Worm (Caenorhabditis elegans) whole organism, L4 larva: ENCODE measurements around the gene clc-26.

ENCODE experiments used
- D1046.2 ChIP-seq: fragments of 200-800 bp; sonication (Bioruptor generic); IDR thresholded peaks from 2 replicates; pipeline ENCODE4 v1.3.6; 2022; ENCODE audit warnings: missing genetic modification characterization, missing compliant biosample characterization
- F37D6.2 ChIP-seq: sonication (generic microtip); optimal IDR thresholded peaks from 2 replicates; lab custom pipeline; 2016; ENCODE audit warnings: mild to moderate bottlenecking, missing genetic modification characterization, missing compliant biosample characterization
- F44E2.7 ChIP-seq: fragments of 200-800 bp; sonication (Bioruptor generic); IDR thresholded peaks from 2 replicates; pipeline ENCODE4 v2.1.2; 2022; ENCODE audit warnings: missing genetic modification characterization, missing compliant biosample characterization
- R02D3.7 ChIP-seq: fragments of 150-350 bp; sonication (generic microtip); optimal IDR thresholded peaks from 3 replicates; lab custom pipeline; 2014; ENCODE audit warnings: missing biosample characterization, missing genetic modification characterization
- T20F7.1 ChIP-seq: fragments of 200-800 bp; sonication (Bioruptor generic); optimal IDR thresholded peaks from 2 replicates; lab custom pipeline; 2018; ENCODE audit warnings: mild to moderate bottlenecking, missing genetic modification characterization, missing compliant biosample characterization
- T26A8.4 ChIP-seq: fragments of 200-800 bp; sonication (Bioruptor generic); IDR thresholded peaks from 2 replicates; pipeline ENCODE4 v1.3.6; 2022; ENCODE audit warnings: missing genetic modification characterization, missing compliant biosample characterization
- Y105C5A.15 ChIP-seq: fragments of 200-800 bp; sonication (Bioruptor generic); IDR thresholded peaks from 2 replicates; pipeline ENCODE4 v1.3.6; 2022; ENCODE audit warnings: missing genetic modification characterization, missing compliant biosample characterization
- Y48G9A.11 ChIP-seq: fragments of 200-800 bp; sonication (Bioruptor generic); IDR thresholded peaks from 2 replicates; pipeline ENCODE4 v1.3.6; 2022; ENCODE audit warnings: missing genetic modification reagents, missing genetic modification characterization, missing compliant biosample characterization
- Y75B8A.6 ChIP-seq: fragments of 200-800 bp; sonication (Bioruptor generic); IDR thresholded peaks from 2 replicates; pipeline ENCODE4 v1.3.6; 2022; ENCODE audit warnings: missing genetic modification reagents, missing genetic modification characterization, missing compliant biosample characterization
- aly-2 ChIP-seq: sonication (generic microtip); optimal IDR thresholded peaks from 2 replicates; lab custom pipeline; 2018; ENCODE audit warnings: missing biosample characterization, missing genetic modification characterization
- ceh-44 ChIP-seq: fragments of 200-800 bp; sonication (Bioruptor generic); IDR thresholded peaks from 2 replicates; pipeline ENCODE4 v1.3.6; 2022; ENCODE audit warnings: missing genetic modification reagents, missing genetic modification characterization, missing compliant biosample characterization
- ceh-62 ChIP-seq: sonication (generic microtip); optimal IDR thresholded peaks from 2 replicates; lab custom pipeline; 2017; ENCODE audit warnings: missing biosample characterization, missing genetic modification characterization
- daf-12 ChIP-seq: fragments of 150-350 bp; optimal IDR thresholded peaks from 2 replicates; lab custom pipeline; 2014; ENCODE audit warnings: missing biosample characterization, missing genetic modification reagents, missing genetic modification characterization
- daf-19 ChIP-seq: fragments of 200-800 bp; sonication (Bioruptor generic); conservative IDR thresholded peaks from 2 replicates; pipeline ENCODE4 v1.3.6; 2022; ENCODE audit warnings: missing genetic modification characterization, missing compliant biosample characterization
- daf-8 ChIP-seq: fragments of 200-800 bp; sonication (Bioruptor generic); IDR thresholded peaks from 2 replicates; pipeline ENCODE4 v1.3.6; 2022; ENCODE audit warnings: missing genetic modification characterization, missing compliant biosample characterization
- dmd-8 ChIP-seq: fragments of 200-800 bp; sonication (Bioruptor generic); IDR thresholded peaks from 2 replicates; pipeline ENCODE4 v1.3.6; 2022; ENCODE audit warnings: missing genetic modification characterization, missing compliant biosample characterization
- duxl-1 ChIP-seq: sonication (generic microtip); optimal IDR thresholded peaks from 2 replicates; lab custom pipeline; 2016; ENCODE audit warnings: mild to moderate bottlenecking, missing genetic modification characterization, moderate library complexity, missing compliant biosample characterization; ENCODE audit not compliant: poor library complexity
- dve-1 ChIP-seq: sonication (generic microtip); optimal IDR thresholded peaks from 2 replicates; lab custom pipeline; 2017; ENCODE audit warnings: antibody characterized with exemption, mild to moderate bottlenecking, missing genetic modification characterization, missing compliant biosample characterization; ENCODE audit not compliant: insufficient read depth
- egl-27 ChIP-seq: sonication (generic microtip); optimal IDR thresholded peaks from 3 replicates; lab custom pipeline; 2017; ENCODE audit warnings: missing biosample characterization, missing genetic modification reagents, missing genetic modification characterization
- egl-43 ChIP-seq: fragments of 200-800 bp; sonication (Bioruptor generic); IDR thresholded peaks from 2 replicates; pipeline ENCODE4 v1.3.6; 2022; ENCODE audit warnings: missing genetic modification reagents, missing genetic modification characterization, missing compliant biosample characterization
- gei-8 ChIP-seq: fragments of 200-800 bp; sonication (Bioruptor generic); optimal IDR thresholded peaks from 2 replicates; lab custom pipeline; 2018; ENCODE audit warnings: mild to moderate bottlenecking, missing genetic modification characterization, missing compliant biosample characterization
- hlh-11 ChIP-seq: fragments of 200-800 bp; sonication (Bioruptor generic); optimal IDR thresholded peaks from 2 replicates; lab custom pipeline; 2018; ENCODE audit warnings: mild to moderate bottlenecking, missing genetic modification characterization, missing compliant biosample characterization
- hlh-30 ChIP-seq: sonication (generic microtip); optimal IDR thresholded peaks from 2 replicates; lab custom pipeline; 2017; ENCODE audit warnings: antibody characterized with exemption, mild to moderate bottlenecking, missing genetic modification characterization, missing compliant biosample characterization; ENCODE audit not compliant: insufficient read depth
- lin-1 ChIP-seq: fragments of 200-800 bp; sonication (Bioruptor generic); IDR thresholded peaks from 2 replicates; pipeline ENCODE4 v1.3.6; 2022; ENCODE audit warnings: missing genetic modification reagents, missing genetic modification characterization, missing compliant biosample characterization
- lin-13 ChIP-seq: fragments of 150-350 bp; optimal IDR thresholded peaks from 2 replicates; lab custom pipeline; 2014; ENCODE audit warnings: missing biosample characterization, missing genetic modification reagents, missing genetic modification characterization
- lin-38 ChIP-seq: fragments of 200-800 bp; sonication (Bioruptor generic); IDR thresholded peaks from 2 replicates; pipeline ENCODE4 v1.3.6; 2022; ENCODE audit warnings: missing genetic modification reagents, missing genetic modification characterization, missing compliant biosample characterization
- lir-3 ChIP-seq: sonication (generic microtip); optimal IDR thresholded peaks from 2 replicates; lab custom pipeline; 2016; ENCODE audit warnings: mild to moderate bottlenecking, missing genetic modification characterization, missing compliant biosample characterization
- lsy-2 ChIP-seq, 2 experiments: fragments of 150-350 bp in 1 of 2; sonication (generic microtip) in 1 of 2; optimal IDR thresholded peaks; 2 replicates each; lab custom pipeline; 2014 to 2017; ENCODE audit warnings: missing biosample characterization in 2 of 2, missing genetic modification characterization in 2 of 2
- madf-5 ChIP-seq, 2 experiments: fragments of 200-800 bp; sonication (Bioruptor generic); IDR thresholded peaks; 2 replicates each; pipeline ENCODE4 v1.3.6; 2022; ENCODE audit warnings: missing compliant biosample characterization in 2 of 2, missing genetic modification characterization in 2 of 2
- mdl-1 ChIP-seq, 2 experiments: fragments of 150-350 bp in 1 of 2; sonication (generic microtip) in 1 of 2; optimal IDR thresholded peaks; 2 replicates each; lab custom pipeline; 2014 to 2017; ENCODE audit warnings: missing biosample characterization in 2 of 2, missing genetic modification characterization in 2 of 2
- mep-1 ChIP-seq: fragments of 150-350 bp; sonication (generic microtip); optimal IDR thresholded peaks from 3 replicates; lab custom pipeline; 2014; ENCODE audit warnings: missing biosample characterization, missing genetic modification characterization
- mxl-2 ChIP-seq: fragments of 200-800 bp; sonication (Bioruptor generic); conservative IDR thresholded peaks from 2 replicates; pipeline ENCODE4 v1.3.6; 2022; ENCODE audit warnings: missing genetic modification reagents, missing genetic modification characterization, missing compliant biosample characterization
- mxl-3 ChIP-seq: fragments of 200-800 bp; sonication (Bioruptor generic); optimal IDR thresholded peaks from 2 replicates; lab custom pipeline; 2018; ENCODE audit warnings: mild to moderate bottlenecking, missing genetic modification characterization, missing compliant biosample characterization
- nhr-10 ChIP-seq: fragments of 150-350 bp; optimal IDR thresholded peaks from 2 replicates; lab custom pipeline; 2014; ENCODE audit warnings: missing biosample characterization, missing genetic modification characterization
- nhr-102 ChIP-seq: sonication (generic microtip); optimal IDR thresholded peaks from 2 replicates; lab custom pipeline; 2016; ENCODE audit warnings: mild to moderate bottlenecking, missing genetic modification characterization, moderate library complexity, missing compliant biosample characterization
- nhr-11 ChIP-seq: fragments of 150-350 bp; optimal IDR thresholded peaks from 2 replicates; lab custom pipeline; 2014; ENCODE audit warnings: missing biosample characterization, missing genetic modification characterization
- nhr-111 ChIP-seq: fragments of 200-800 bp; sonication (Bioruptor generic); optimal IDR thresholded peaks from 2 replicates; lab custom pipeline; 2018; ENCODE audit warnings: mild to moderate bottlenecking, missing genetic modification characterization, missing compliant biosample characterization
- nhr-25 ChIP-seq: sonication (generic microtip); optimal IDR thresholded peaks from 2 replicates; lab custom pipeline; 2017; ENCODE audit warnings: missing genetic modification characterization, mild to moderate bottlenecking, missing compliant biosample characterization, antibody characterized with exemption, moderate library complexity, borderline replicate concordance; ENCODE audit not compliant: insufficient read depth
- nhr-28 ChIP-seq: fragments of 150-350 bp; optimal IDR thresholded peaks from 2 replicates; lab custom pipeline; 2014; ENCODE audit warnings: missing biosample characterization, missing genetic modification characterization
- nhr-42 ChIP-seq: fragments of 200-800 bp; sonication (Bioruptor generic); IDR thresholded peaks from 2 replicates; pipeline ENCODE4 v1.3.6; 2022; ENCODE audit warnings: missing genetic modification characterization, missing compliant biosample characterization
- pqm-1 ChIP-seq: sonication (generic microtip); optimal IDR thresholded peaks from 2 replicates; lab custom pipeline; 2017; ENCODE audit warnings: missing biosample characterization, missing genetic modification characterization
- rbr-2 ChIP-seq: sonication (generic microtip); optimal IDR thresholded peaks from 2 replicates; lab custom pipeline; 2016; ENCODE audit warnings: missing genotype, missing genetic modification characterization, missing compliant biosample characterization
- snpc-1.2 ChIP-seq: fragments of 200-800 bp; sonication (Bioruptor generic); IDR thresholded peaks from 2 replicates; pipeline ENCODE4 v1.3.6; 2022; ENCODE audit warnings: missing genetic modification reagents, missing genetic modification characterization, missing compliant biosample characterization
- spr-3 ChIP-seq: fragments of 200-800 bp; sonication (Bioruptor generic); optimal IDR thresholded peaks from 2 replicates; lab custom pipeline; 2018; ENCODE audit warnings: mild to moderate bottlenecking, missing genetic modification characterization, missing compliant biosample characterization
- zfp-2 ChIP-seq: sonication (generic microtip); optimal IDR thresholded peaks from 2 replicates; lab custom pipeline; 2016; ENCODE audit warnings: mild to moderate bottlenecking, missing genetic modification characterization, missing compliant biosample characterization
- zfp-3 ChIP-seq: fragments of 200-800 bp; sonication (Bioruptor generic); conservative IDR thresholded peaks from 2 replicates; pipeline ENCODE4 v1.3.6; 2022; ENCODE audit warnings: missing genetic modification reagents, missing genetic modification characterization, missing compliant biosample characterization
- zip-11 ChIP-seq: fragments of 200-800 bp; sonication (Bioruptor generic); IDR thresholded peaks from 2 replicates; pipeline ENCODE4 v1.3.6; 2022; ENCODE audit warnings: missing genetic modification characterization, missing compliant biosample characterization
- ztf-7 ChIP-seq: fragments of 150-350 bp; optimal IDR thresholded peaks from 2 replicates; lab custom pipeline; 2014; ENCODE audit warnings: missing biosample characterization, missing genetic modification characterization

clc-26 gene

ce11 chrIII:989558-989957 is 41.3 kb downstream of the clc-26 start (continued):
- TF ChIP-seq lin-38 (GFP tag; lab: Robert Waterston, UW) (no peak), Y105C5A.15 (GFP tag; lab: Robert Waterston, UW) (no peak), dve-1 (tag; lab: Kevin White, UChicago) (no peak), egl-27 (tag; lab: Kevin White, UChicago) (no peak), lin-1 (GFP tag; lab: Robert Waterston, UW) (no peak), mxl-3 (GFP tag; lab: Kevin White, UChicago) (no peak), dmd-8 (GFP tag; lab: Robert Waterston, UW) (no peak), hlh-11 (no peak)
- TF ChIP-seq, all 104 proteins: peak for 3

ce11 chrIII:982961-983360 is 47.9 kb downstream of the clc-26 start, which contains the start of gene tbc-10:
tbc-10 (plus strand) TSS chrIII:983261.
- no peak for TF ChIP-seq mxl-2 (GFP tag; lab: Robert Waterston, UW)
- TF ChIP-seq T20F7.1 (GFP tag; lab: Kevin White, UChicago), result no peak
- no peak for TF ChIP-seq F44E2.7 (GFP tag; lab: Robert Waterston, UW)
- no peak for TF ChIP-seq F37D6.2 (tag; lab: Kevin White, UChicago)
- TF ChIP-seq R02D3.7 (tag; lab: Kevin White, UChicago), result no peak
- no peak for TF ChIP-seq zfp-3
- TF ChIP-seq zip-11 (GFP tag; lab: Robert Waterston, UW), result no peak
- TF ChIP-seq gei-8 (GFP tag; lab: Kevin White, UChicago), result no peak
- no peak for TF ChIP-seq lir-3 (tag; lab: Kevin White, UChicago)
- no peak for TF ChIP-seq Y48G9A.11 (GFP tag; lab: Robert Waterston, UW)

ce11 chrIII:981960-982359 is 48.9 kb downstream of the clc-26 start:
- TF ChIP-seq ceh-62 (tag; lab: Kevin White, UChicago), result no peak
- TF ChIP-seq pqm-1 (tag; lab: Kevin White, UChicago), result no peak
- TF ChIP-seq zfp-2, result no peak
- no peak for TF ChIP-seq nhr-11 (tag; lab: Kevin White, UChicago)
- TF ChIP-seq R02D3.7 (tag; lab: Kevin White, UChicago), result no peak
- TF ChIP-seq daf-12 (tag; lab: Kevin White, UChicago), result no peak
- no peak for TF ChIP-seq Y105C5A.15 (GFP tag; lab: Robert Waterston, UW)
- no peak for TF ChIP-seq mep-1 (tag; lab: Kevin White, UChicago)
- TF ChIP-seq D1046.2 (GFP tag; lab: Robert Waterston, UW), result no peak
- TF ChIP-seq egl-43, result no peak
- TF ChIP-seq daf-8 (GFP tag; lab: Robert Waterston, UW), result no peak
- TF ChIP-seq rbr-2, result no peak
- no peak for TF ChIP-seq ztf-7 (tag; lab: Kevin White, UChicago)
- TF ChIP-seq aly-2 (tag; lab: Kevin White, UChicago), result no peak
- TF ChIP-seq lsy-2 (tag; optimal IDR thresholded peaks at IDR 0.05; lab: Kevin White, UChicago), result no peak
- no peak for TF ChIP-seq snpc-1.2
- TF ChIP-seq F44E2.7 (GFP tag; lab: Robert Waterston, UW), result no peak
- no peak for TF ChIP-seq T26A8.4 (GFP tag; lab: Robert Waterston, UW)
- TF ChIP-seq nhr-102 (tag; lab: Kevin White, UChicago), result no peak
- no peak for TF ChIP-seq ceh-44 (GFP tag; lab: Robert Waterston, UW)
- TF ChIP-seq nhr-42 (GFP tag; lab: Robert Waterston, UW), result no peak
- peak; percentile 55 for TF ChIP-seq duxl-1 (tag; lab: Kevin White, UChicago)
- TF ChIP-seq mdl-1 (tag; optimal IDR thresholded peaks at IDR 0.05; lab: Kevin White, UChicago), result no peak
- TF ChIP-seq daf-19 (GFP tag; lab: Robert Waterston, UW), result no peak
- TF ChIP-seq Y48G9A.11 (GFP tag; lab: Robert Waterston, UW), result no peak
- TF ChIP-seq madf-5 (GFP tag; IDR thresholded peaks at IDR 0.05; lab: Robert Waterston, UW), result no peak
- no peak for TF ChIP-seq nhr-111 (GFP tag; lab: Kevin White, UChicago)
- TF ChIP-seq nhr-25 (tag; lab: Kevin White, UChicago), result no peak
- no peak for TF ChIP-seq spr-3 (GFP tag; lab: Kevin White, UChicago)
- TF ChIP-seq hlh-30, result peak; percentile 43
- peak; percentile 18 for TF ChIP-seq lin-13
- no peak for TF ChIP-seq Y75B8A.6 (GFP tag; lab: Robert Waterston, UW)
- TF ChIP-seq nhr-10 (tag; lab: Kevin White, UChicago), result no peak
- TF ChIP-seq nhr-28 (tag; lab: Kevin White, UChicago), result peak; percentile 28
